Fruit fly (Drosophila melanogaster): Measurements from ENCODE around the gene nullo.

The nullo gene

DNA sequence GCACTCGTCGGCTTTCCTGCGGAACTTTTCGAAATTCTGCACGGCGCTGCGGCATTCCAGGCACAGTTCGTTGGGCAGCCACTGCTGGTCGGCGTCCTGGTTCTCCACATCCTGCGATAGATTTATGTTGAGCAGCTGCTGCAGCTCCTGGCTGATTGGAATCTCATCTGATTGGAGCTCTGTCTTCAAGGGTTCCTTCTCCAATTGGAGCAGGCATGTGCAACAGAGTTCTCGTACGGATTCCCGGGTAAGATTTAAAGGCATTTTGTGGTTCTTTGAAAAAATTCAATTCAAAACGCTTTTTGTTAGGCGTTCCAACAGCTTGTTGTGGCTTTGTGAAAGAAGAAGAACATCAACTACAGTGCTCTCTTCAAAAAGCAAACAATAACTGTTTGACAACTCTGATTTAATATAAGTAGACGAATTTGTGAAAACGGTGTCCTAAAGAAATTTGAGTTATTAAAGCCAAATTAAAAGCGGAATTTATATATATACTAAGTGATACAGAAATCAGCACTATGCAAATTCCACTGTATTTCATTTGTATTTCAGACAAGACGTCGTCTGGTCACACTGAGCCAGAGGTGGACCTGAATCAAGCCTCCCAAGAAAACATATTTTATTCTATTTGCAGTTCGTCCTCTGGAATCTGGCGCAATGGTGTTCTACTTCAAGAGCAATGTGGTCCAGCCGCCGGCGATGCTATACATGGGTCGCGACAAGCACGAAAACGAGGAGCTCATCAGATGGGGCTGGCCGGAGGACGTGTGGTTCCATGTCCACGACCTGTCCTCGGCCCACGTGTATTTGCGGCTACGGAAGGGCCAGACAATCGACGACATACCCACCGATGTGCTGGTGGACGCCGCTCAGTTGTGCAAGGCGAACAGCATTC lies 35.7 kb upstream of the nullo start, which contains the start of the genes CG3032 and CG4593 (continued):
- TF ChIP-seq Poxn (GFP tag; IDR thresholded peaks at IDR 0.05): peak; percentile 79
- peak; percentile 90 for TF ChIP-seq Mrtf (GFP tag; IDR thresholded peaks at IDR 0.05)
- peak; percentile 27 for TF ChIP-seq CG33557 (GFP tag; optimal IDR thresholded peaks at IDR 0.05)
- peak; percentile 70 for TF ChIP-seq danr (GFP tag; IDR thresholded peaks at IDR 0.05)
- peak; percentile 81 for TF ChIP-seq CG9817 (tag; optimal IDR thresholded peaks at IDR 0.05)
- TF ChIP-seq sr (GFP tag; IDR thresholded peaks at IDR 0.05): 0 out of 3 replicates have a peak, but pooled peaks have one; percentile 27
- TF ChIP-seq Side (GFP tag; optimal IDR thresholded peaks at IDR 0.05): peak; percentile 62
- peak; percentile 82 for TF ChIP-seq CG17359 (tag; optimal IDR thresholded peaks at IDR 0.05)
- no peak for TF ChIP-seq CG17802 (tag; optimal IDR thresholded peaks at IDR 0.05)
- TF ChIP-seq gcm2 (GFP tag; optimal IDR thresholded peaks at IDR 0.05): peak; percentile 54
- TF ChIP-seq CG7271 (tag; optimal IDR thresholded peaks at IDR 0.05): no peak
- peak; percentile 86 for TF ChIP-seq H2.0 (GFP tag; IDR thresholded peaks at IDR 0.05)
- TF ChIP-seq CG17912 (GFP tag; optimal IDR thresholded peaks at IDR 0.05): no peak
- peak; percentile 92 for TF ChIP-seq CG11085 (GFP tag; IDR thresholded peaks at IDR 0.05)
- TF ChIP-seq CG9609 (GFP tag; optimal IDR thresholded peaks at IDR 0.05): peak; percentile 74
- TF ChIP-seq Optix (GFP tag; IDR thresholded peaks at IDR 0.05): peak; percentile 68; the same call in 2 of the 3 replicates
- TF ChIP-seq CG32772 (GFP tag; IDR thresholded peaks at IDR 0.05): peak; percentile 88
- TF ChIP-seq ham (GFP tag; IDR thresholded peaks at IDR 0.05): no peak; the same call in 1 of the 2 replicates
- TF ChIP-seq klu (GFP tag; IDR thresholded peaks at IDR 0.05): peak; percentile 83
- peak; percentile 16 for TF ChIP-seq CG2875 (GFP tag; optimal IDR thresholded peaks at IDR 0.05)
- TF ChIP-seq CG4617 (GFP tag; optimal IDR thresholded peaks at IDR 0.05; ENCODE audit: borderline replicate concordance): peak; percentile 86
- peak; percentile 76 to 84 for TF ChIP-seq dpn (GFP tag; optimal IDR thresholded peaks at IDR 0.05)
- no peak for TF ChIP-seq cad (GFP tag; optimal IDR thresholded peaks at IDR 0.05)
- peak; percentile 30 for TF ChIP-seq CG6813 (GFP tag; optimal IDR thresholded peaks at IDR 0.05)
- peak; percentile 80 for TF ChIP-seq bab2 (GFP tag; optimal IDR thresholded peaks at IDR 0.05)
- peak; percentile 67 for TF ChIP-seq Blimp-1 (GFP tag; optimal IDR thresholded peaks at IDR 0.05)
- TF ChIP-seq eyg (GFP tag; optimal IDR thresholded peaks at IDR 0.05): peak; percentile 36
- TF ChIP-seq CG6683 (GFP tag; optimal IDR thresholded peaks at IDR 0.05): peak; percentile 13
- TF ChIP-seq CkIIα-i1 (GFP tag; IDR thresholded peaks at IDR 0.05): no peak
- TF ChIP-seq Hmx (GFP tag; optimal IDR thresholded peaks at IDR 0.05): peak; percentile 56
- TF ChIP-seq tll (GFP tag; optimal IDR thresholded peaks at IDR 0.05): no peak
- no peak for TF ChIP-seq hbn (GFP tag; IDR thresholded peaks at IDR 0.05; ENCODE audit: partially characterized antibody)
- peak; percentile 92 for TF ChIP-seq CG10366 (GFP tag; IDR thresholded peaks at IDR 0.05)
- no peak for TF ChIP-seq fru (optimal IDR thresholded peaks at IDR 0.05)
- TF ChIP-seq CG9876 (GFP tag; optimal IDR thresholded peaks at IDR 0.05): no peak
- TF ChIP-seq CG18764 (GFP tag; optimal IDR thresholded peaks at IDR 0.05): peak; percentile 59
- TF ChIP-seq CG2120 (GFP tag; optimal IDR thresholded peaks at IDR 0.05): peak; percentile 94
- TF ChIP-seq CG12744 (GFP tag; optimal IDR thresholded peaks at IDR 0.05): peak; percentile 52
- peak; percentile 74 for TF ChIP-seq CG10209 (GFP tag; optimal IDR thresholded peaks at IDR 0.05)
- peak; percentile 77 for TF ChIP-seq Hr3 (GFP tag; optimal IDR thresholded peaks at IDR 0.05)
- TF ChIP-seq oc (tag; optimal IDR thresholded peaks at IDR 0.05): peak; percentile 75
- peak; percentile 91 for TF ChIP-seq B-H1 (GFP tag; IDR thresholded peaks at IDR 0.05)
- TF ChIP-seq CG6654 (GFP tag; optimal IDR thresholded peaks at IDR 0.05): peak; percentile 44
- peak; percentile 87 for TF ChIP-seq CG6272 (GFP tag; IDR thresholded peaks at IDR 0.05)
- TF ChIP-seq CG1603 (tag; optimal IDR thresholded peaks at IDR 0.05): peak; percentile 83
- TF ChIP-seq CG14050 (GFP tag; IDR thresholded peaks at IDR 0.05): peak; percentile 83
- TF ChIP-seq B-H2 (GFP tag; optimal IDR thresholded peaks at IDR 0.05): peak; percentile 37
- no peak for TF ChIP-seq nerfin-2 (GFP tag; IDR thresholded peaks at IDR 0.05; ENCODE audit: partially characterized antibody)
- peak; percentile 55 for TF ChIP-seq cato (GFP tag; optimal IDR thresholded peaks at IDR 0.05; ENCODE audit: borderline replicate concordance)
